Worm (Caenorhabditis elegans): ENCODE data around the gene C30F2.2.

- TF ChIP-seq mls-2 (tag; optimal IDR thresholded peaks at IDR 0.05) (no peak), mep-1 (tag; optimal IDR thresholded peaks at IDR 0.05) (no peak), snpc-4 (tag; optimal IDR thresholded peaks at IDR 0.05) (no peak), pha-4 (tag; optimal IDR thresholded peaks at IDR 0.05) (no peak), unc-62 (GFP tag; optimal IDR thresholded peaks at IDR 0.05) (no peak), nhr-76 (tag; optimal IDR thresholded peaks at IDR 0.05) (no peak), ztf-11 (tag; optimal IDR thresholded peaks at IDR 0.05) (no peak), nhr-2 (tag; optimal IDR thresholded peaks at IDR 0.05) (no peak), sptf-1 (tag; optimal IDR thresholded peaks at IDR 0.05) (no peak), nhr-237 (tag; optimal IDR thresholded peaks at IDR 0.05) (no peak)
Measured at ce11 chrX:16099251-16099650, 14.2 kb upstream of the C30F2.2 start.

Data from whole organism, mixed stage, embryonic.